Fruit fly (Drosophila melanogaster) whole organism, embryonic: ENCODE measurements around the gene Or85a.

Experiments
- Adf1 ChIP-seq: fragments of 200-800 bp; sonication (Bioruptor generic); IDR thresholded peaks from 2 replicates; pipeline ENCODE4 v1.3.6; 2022; ENCODE audit warnings: missing biosample characterization, missing genetic modification characterization
- B-H1 ChIP-seq: fragments of 200-800 bp; sonication (Bioruptor generic); IDR thresholded peaks from 3 replicates; pipeline ENCODE4 v1.3.6; 2022; ENCODE audit warnings: missing biosample characterization, missing genetic modification characterization
- B-H2 ChIP-seq: fragments of 200-800 bp; sonication (Bioruptor generic); optimal IDR thresholded peaks from 2 replicates; lab custom pipeline; 2018; ENCODE audit warnings: missing biosample characterization, mild to moderate bottlenecking, missing genetic modification characterization
- CG10366 ChIP-seq: fragments of 200-800 bp; sonication (Bioruptor generic); IDR thresholded peaks from 2 replicates; pipeline ENCODE4 v1.3.6; 2022; ENCODE audit warnings: missing biosample characterization, missing genetic modification characterization
- CG10431 ChIP-seq: fragments of 200-800 bp; sonication (Bioruptor generic); optimal IDR thresholded peaks from 3 replicates; lab custom pipeline; 2018; ENCODE audit warnings: missing biosample characterization, mild to moderate bottlenecking, missing genetic modification characterization
- CG10979 ChIP-seq: fragments of 200-800 bp; sonication (Bioruptor generic); optimal IDR thresholded peaks from 2 replicates; lab custom pipeline; 2018; ENCODE audit warnings: missing biosample characterization, mild to moderate bottlenecking, missing genetic modification characterization, moderate library complexity
- CG11247 ChIP-seq: fragments of 200-800 bp; sonication (Bioruptor generic); IDR thresholded peaks from 2 replicates; pipeline ENCODE4 v1.3.6; 2022; ENCODE audit warnings: missing biosample characterization, missing genetic modification characterization
- CG12104 ChIP-seq: fragments of 200-800 bp; sonication (Bioruptor generic); optimal IDR thresholded peaks from 3 replicates; lab custom pipeline; 2016; ENCODE audit warnings: missing biosample characterization, missing genetic modification characterization
- CG12219 ChIP-seq: fragments of 200-800 bp; sonication (Bioruptor generic); optimal IDR thresholded peaks from 3 replicates; lab custom pipeline; 2018; ENCODE audit warnings: missing biosample characterization, mild to moderate bottlenecking, missing genetic modification characterization
- CG12942 ChIP-seq: fragments of 200-800 bp; sonication (Bioruptor generic); optimal IDR thresholded peaks from 3 replicates; lab custom pipeline; 2016; ENCODE audit warnings: missing biosample characterization, missing genetic modification characterization
- CG14860 ChIP-seq: fragments of 200-800 bp; sonication (Bioruptor generic); IDR thresholded peaks from 3 replicates; pipeline ENCODE4 v1.3.6; 2022; ENCODE audit warnings: missing biosample characterization, missing genetic modification characterization; ENCODE audit not compliant: partially characterized antibody
- CG15696 ChIP-seq: fragments of 200-800 bp; sonication (Bioruptor generic); optimal IDR thresholded peaks from 2 replicates; lab custom pipeline; 2019; ENCODE audit warnings: missing biosample characterization, mild to moderate bottlenecking, missing genetic modification characterization, moderate library complexity
- CG1602 ChIP-seq: fragments of 200-800 bp; sonication (Bioruptor generic); optimal IDR thresholded peaks from 3 replicates; lab custom pipeline; 2016; ENCODE audit warnings: missing biosample characterization, missing genetic modification characterization
- CG2129 ChIP-seq: fragments of 200-800 bp; sonication (Bioruptor generic); IDR thresholded peaks from 2 replicates; pipeline ENCODE4 v1.3.6; 2022; ENCODE audit warnings: missing biosample characterization, missing genetic modification characterization; ENCODE audit not compliant: partially characterized antibody
- CG31224 ChIP-seq: fragments of 200-800 bp; sonication (Bioruptor generic); IDR thresholded peaks from 2 replicates; pipeline ENCODE4 v1.3.6; 2022; ENCODE audit warnings: missing biosample characterization, missing genetic modification characterization
- CG3407 ChIP-seq: fragments of 200-800 bp; sonication (Bioruptor generic); optimal IDR thresholded peaks from 2 replicates; lab custom pipeline; 2018; ENCODE audit warnings: missing biosample characterization, mild to moderate bottlenecking, missing genetic modification characterization
- CG6791 ChIP-seq: fragments of 200-800 bp; sonication (Bioruptor generic); IDR thresholded peaks from 3 replicates; pipeline ENCODE4 v1.3.6; 2022; ENCODE audit warnings: missing biosample characterization, missing genetic modification characterization; ENCODE audit not compliant: partially characterized antibody
- CG7372 ChIP-seq: fragments of 200-800 bp; sonication (Bioruptor generic); IDR thresholded peaks from 2 replicates; pipeline ENCODE4 v1.3.6; 2022; ENCODE audit warnings: missing biosample characterization, missing genetic modification characterization
- CG7963 ChIP-seq: fragments of 200-800 bp; sonication (Bioruptor generic); IDR thresholded peaks from 3 replicates; pipeline ENCODE4 v1.3.6; 2022; ENCODE audit warnings: missing biosample characterization, missing genetic modification characterization; ENCODE audit not compliant: partially characterized antibody
- CG7987 ChIP-seq: fragments of 200-800 bp; sonication (Bioruptor generic); optimal IDR thresholded peaks from 2 replicates; lab custom pipeline; 2018; ENCODE audit warnings: missing biosample characterization, mild to moderate bottlenecking, missing genetic modification characterization, moderate library complexity
- CG8944 ChIP-seq: fragments of 200-800 bp; sonication (Bioruptor generic); optimal IDR thresholded peaks from 3 replicates; lab custom pipeline; 2016; ENCODE audit warnings: missing biosample characterization, missing genetic modification characterization
- CG9609 ChIP-seq: fragments of 200-800 bp; sonication (Bioruptor generic); optimal IDR thresholded peaks from 3 replicates; lab custom pipeline; 2016; ENCODE audit warnings: missing biosample characterization, missing genetic modification characterization
- CG9727 ChIP-seq: fragments of 200-800 bp; sonication (Bioruptor generic); optimal IDR thresholded peaks from 3 replicates; lab custom pipeline; 2017; ENCODE audit warnings: missing biosample characterization, mild to moderate bottlenecking, missing genetic modification characterization
- CG9797 ChIP-seq: fragments of 200-800 bp; sonication (Bioruptor generic); optimal IDR thresholded peaks from 3 replicates; lab custom pipeline; 2018; ENCODE audit warnings: missing biosample characterization, mild to moderate bottlenecking, missing genetic modification characterization
- Dek ChIP-seq: fragments of 200-800 bp; sonication (Bioruptor generic); optimal IDR thresholded peaks from 3 replicates; lab custom pipeline; 2019; ENCODE audit warnings: missing biosample characterization, mild to moderate bottlenecking, missing genetic modification characterization, moderate library complexity
- HLH3B ChIP-seq: fragments of 200-800 bp; sonication (Bioruptor generic); IDR thresholded peaks from 2 replicates; pipeline ENCODE4 v1.3.6; 2022; ENCODE audit warnings: missing biosample characterization, missing genetic modification characterization
- MBD-R2 ChIP-seq: fragments of 200-800 bp; sonication (Bioruptor generic); IDR thresholded peaks from 2 replicates; pipeline ENCODE4 v1.3.6; 2022; ENCODE audit warnings: missing biosample characterization, missing genetic modification characterization
- NfI ChIP-seq: fragments of 200-800 bp; sonication (Bioruptor generic); optimal IDR thresholded peaks from 3 replicates; lab custom pipeline; 2018; ENCODE audit warnings: missing biosample characterization, mild to moderate bottlenecking, missing genetic modification characterization, moderate library complexity
- Optix ChIP-seq: fragments of 200-800 bp; sonication (Bioruptor generic); IDR thresholded peaks from 3 replicates; pipeline ENCODE4 v1.3.6; 2022; ENCODE audit warnings: missing biosample characterization, missing genetic modification characterization
- Ravus ChIP-seq: fragments of 200-800 bp; sonication (Bioruptor generic); IDR thresholded peaks from 2 replicates; pipeline ENCODE4 v1.3.6; 2022; ENCODE audit warnings: missing biosample characterization, missing genetic modification characterization
- Ssrp ChIP-seq: fragments of 200-800 bp; sonication (Bioruptor generic); optimal IDR thresholded peaks from 2 replicates; lab custom pipeline; 2018; ENCODE audit warnings: missing biosample characterization, mild to moderate bottlenecking, missing genetic modification characterization, moderate library complexity
- Trl ChIP-seq, 3 experiments: fragments of >200 bp in 2 of 3; fragments of 200-800 bp in 1 of 3; sonication (Bioruptor generic) in 1 of 3; optimal IDR thresholded peaks; 2 replicates in 1 of 3; 3 replicates in 2 of 3; lab custom pipeline; 2016 to 2017; ENCODE audit warnings: missing biosample characterization in 1 of 3, missing genetic modification characterization in 1 of 3
- ash1 ChIP-seq: fragments of 200-800 bp; sonication (Bioruptor generic); optimal IDR thresholded peaks from 2 replicates; lab custom pipeline; 2018; ENCODE audit warnings: missing biosample characterization, mild to moderate bottlenecking, missing genetic modification characterization
- danr ChIP-seq: fragments of 200-800 bp; sonication (Bioruptor generic); IDR thresholded peaks from 2 replicates; pipeline ENCODE4 v1.3.6; 2022; ENCODE audit warnings: missing biosample characterization, missing genetic modification characterization
- dati ChIP-seq: fragments of 200-800 bp; sonication (Bioruptor generic); IDR thresholded peaks from 2 replicates; pipeline ENCODE4 v1.3.6; 2022; ENCODE audit warnings: missing biosample characterization, missing genetic modification characterization
- fd96Cb ChIP-seq: fragments of 200-800 bp; sonication (Bioruptor generic); optimal IDR thresholded peaks from 2 replicates; lab custom pipeline; 2018; ENCODE audit warnings: missing biosample characterization, mild to moderate bottlenecking, missing genetic modification characterization, moderate library complexity
- fu2 ChIP-seq: fragments of 200-800 bp; sonication (Bioruptor generic); optimal IDR thresholded peaks from 2 replicates; lab custom pipeline; 2016; ENCODE audit warnings: missing biosample characterization, missing genetic modification characterization
- hbn ChIP-seq: fragments of 200-800 bp; sonication (Bioruptor generic); IDR thresholded peaks from 2 replicates; pipeline ENCODE4 v1.3.6; 2022; ENCODE audit warnings: missing biosample characterization, missing genetic modification characterization; ENCODE audit not compliant: partially characterized antibody
- insv ChIP-seq, 2 experiments: fragments of 200-800 bp; sonication (Bioruptor generic); optimal IDR thresholded peaks; 3 replicates each; lab custom pipeline; 2016 to 2018; ENCODE audit warnings: missing biosample characterization in 2 of 2, missing genetic modification characterization in 2 of 2
- jing ChIP-seq: fragments of 200-800 bp; sonication (Bioruptor generic); optimal IDR thresholded peaks from 2 replicates; lab custom pipeline; 2018; ENCODE audit warnings: missing biosample characterization, mild to moderate bottlenecking, missing genetic modification characterization
- jumu ChIP-seq: fragments of 200-800 bp; sonication (Bioruptor generic); optimal IDR thresholded peaks from 3 replicates; lab custom pipeline; 2016; ENCODE audit warnings: missing biosample characterization, missing genetic modification characterization
- knrl ChIP-seq: fragments of 200-800 bp; sonication (Bioruptor generic); IDR thresholded peaks from 3 replicates; pipeline ENCODE4 v1.3.6; 2022; ENCODE audit warnings: missing biosample characterization, missing genetic modification characterization; ENCODE audit not compliant: partially characterized antibody
- mam ChIP-seq: fragments of 200-800 bp; sonication (Bioruptor generic); optimal IDR thresholded peaks from 3 replicates; lab custom pipeline; 2016; ENCODE audit warnings: missing biosample characterization, missing genetic modification characterization
- pnt ChIP-seq: fragments of 200-800 bp; sonication (Bioruptor generic); optimal IDR thresholded peaks from 3 replicates; lab custom pipeline; 2016; ENCODE audit warnings: missing biosample characterization, missing genetic modification characterization
- prd ChIP-seq, 3 experiments: fragments of >200 bp in 2 of 3; fragments of 200-800 bp in 1 of 3; sonication (Bioruptor generic) in 1 of 3; optimal IDR thresholded peaks in 2 of 3; IDR thresholded peaks in 1 of 3; 2 replicates in 2 of 3; 3 replicates in 1 of 3; pipeline versions ENCODE4 v1.3.6 to Lab custom; 2017 to 2022; ENCODE audit warnings: missing biosample characterization in 1 of 3, missing genetic modification characterization in 1 of 3
- row ChIP-seq: fragments of 200-800 bp; sonication (Bioruptor generic); IDR thresholded peaks from 3 replicates; pipeline ENCODE4 v1.3.6; 2022; ENCODE audit warnings: missing biosample characterization, missing genetic modification characterization
- scrt ChIP-seq: fragments of 200-800 bp; sonication (Bioruptor generic); optimal IDR thresholded peaks from 2 replicates; lab custom pipeline; 2018; ENCODE audit warnings: missing biosample characterization, mild to moderate bottlenecking, missing genetic modification characterization, moderate library complexity
- sqz ChIP-seq: fragments of 200-800 bp; sonication (Bioruptor generic); optimal IDR thresholded peaks from 3 replicates; lab custom pipeline; 2018; ENCODE audit warnings: missing biosample characterization, mild to moderate bottlenecking, missing genetic modification characterization
- ttk ChIP-seq: fragments of 200-800 bp; sonication (Bioruptor generic); IDR thresholded peaks from 2 replicates; pipeline ENCODE4 v2.1.2; 2022; ENCODE audit warnings: missing biosample characterization, missing genetic modification characterization

The Or85a gene

DNA sequence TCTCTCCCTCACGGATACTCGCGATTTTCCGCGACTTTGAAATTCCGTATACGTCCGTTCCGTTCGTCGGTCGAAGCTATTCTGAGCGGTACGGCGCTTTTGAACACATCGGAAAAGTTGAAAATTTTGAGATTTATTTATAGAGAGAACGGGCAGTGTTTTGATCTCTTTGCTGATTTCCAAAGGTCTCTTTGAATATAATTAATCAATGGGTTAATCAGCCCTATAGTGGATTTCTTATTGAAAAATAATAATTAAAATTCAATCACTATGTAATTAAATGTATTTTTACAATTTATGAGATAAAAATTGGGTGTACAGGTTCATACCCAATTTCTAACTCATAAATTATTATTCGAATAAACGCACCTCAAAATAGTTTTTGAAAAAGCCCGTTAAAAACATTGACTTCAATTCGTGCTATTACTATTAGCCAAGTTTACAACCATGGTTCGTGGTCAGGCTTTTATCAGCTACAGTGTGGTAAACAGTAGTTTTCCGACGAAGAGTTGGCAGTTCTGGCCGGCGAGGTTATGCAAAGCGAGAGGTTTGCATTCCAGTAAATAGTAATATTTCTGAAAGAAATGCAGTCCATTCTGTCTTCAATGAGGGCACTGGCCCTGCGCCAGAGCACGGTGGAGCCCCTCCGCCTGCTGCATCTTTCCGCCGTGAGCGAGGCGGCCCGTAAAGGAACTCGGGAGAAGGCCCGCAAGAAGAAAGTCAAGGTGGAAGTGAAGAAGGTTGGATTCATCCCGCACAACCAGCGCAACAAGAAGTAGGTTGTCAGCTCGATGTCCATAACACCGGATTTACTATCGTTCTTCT is 20.4 kb upstream of the Or85a start, which contains the start of the genes CG9626 and mRpL1 (continued):
- TF ChIP-seq CG9727 (GFP tag; lab: Kevin White, UChicago) (no peak), CG11247 (GFP tag; lab: Robert Waterston, UW) (no peak), B-H1 (GFP tag; lab: Robert Waterston, UW) (no peak), CG2129 (GFP tag; lab: Robert Waterston, UW) (no peak), CG6791 (GFP tag; lab: Robert Waterston, UW) (no peak), row (no peak), CG3407 (no peak), hbn (no peak), CG12942 (no peak), B-H2 (GFP tag; lab: Kevin White, UChicago) (no peak), CG10431 (GFP tag; lab: Kevin White, UChicago) (no peak), ash1 (GFP tag; lab: Kevin White, UChicago) (no peak), CG1602 (GFP tag; lab: Kevin White, UChicago) (no peak), scrt (GFP tag; lab: Kevin White, UChicago) (no peak), CG7372 (GFP tag; lab: Robert Waterston, UW) (no peak), CG10979 (peak; percentile 3), CG7987 (GFP tag; lab: Kevin White, UChicago) (no peak), fd96Cb (tag; lab: Kevin White, UChicago) (no peak), Ssrp (tag; lab: Kevin White, UChicago) (no peak), Dek (peak; percentile 24), dati (GFP tag; lab: Robert Waterston, UW) (no peak), Optix (GFP tag; lab: Robert Waterston, UW) (no peak), MBD-R2 (GFP tag; lab: Robert Waterston, UW) (peak; percentile 91), Adf1 (GFP tag; lab: Robert Waterston, UW) (no peak), Ravus (GFP tag; lab: Robert Waterston, UW) (no peak), CG12104 (GFP tag; lab: Kevin White, UChicago) (no peak), CG7963 (GFP tag; lab: Robert Waterston, UW) (no peak), prd (optimal IDR thresholded peaks at IDR 0.05; lab: Kevin White, UChicago) (no peak), prd (GFP tag; IDR thresholded peaks at IDR 0.05; lab: Robert Waterston, UW) (no peak), mam (peak; percentile 34), jing (GFP tag; lab: Kevin White, UChicago) (no peak), CG8944 (no peak), ttk (GFP tag; lab: Robert Waterston, UW) (no peak), CG9609 (GFP tag; lab: Kevin White, UChicago) (peak; percentile 10), CG15696 (tag; lab: Kevin White, UChicago) (no peak), Trl (optimal IDR thresholded peaks at IDR 0.05; lab: Kevin White, UChicago) (no peak), Trl (GFP tag; optimal IDR thresholded peaks at IDR 0.05; lab: Kevin White, UChicago) (no peak), sqz (GFP tag; lab: Kevin White, UChicago) (no peak), knrl (GFP tag; lab: Robert Waterston, UW) (no peak), HLH3B (GFP tag; lab: Robert Waterston, UW) (no peak), CG9797 (GFP tag; lab: Kevin White, UChicago) (peak; percentile 47), pnt (GFP tag; lab: Kevin White, UChicago) (no peak), danr (GFP tag; lab: Robert Waterston, UW) (no peak), fu2 (peak; percentile 5), CG12219 (GFP tag; lab: Kevin White, UChicago) (no peak), CG10366 (GFP tag; lab: Robert Waterston, UW) (no peak), CG31224 (GFP tag; lab: Robert Waterston, UW) (no peak), jumu (peak; percentile 21), NfI (GFP tag; lab: Kevin White, UChicago) (no peak), insv (GFP tag; optimal IDR thresholded peaks at IDR 0.05; lab: Kevin White, UChicago) (peak in 1 of 2 experiments; percentile 53), CG14860 (GFP tag; lab: Robert Waterston, UW) (no peak)
